Worm (Caenorhabditis elegans) whole organism, L4 larva: ENCODE data around the gene del-6.
A peak's percentile ranks its signal among the peaks of the same experiment; 100 is the strongest.

Experiments used
- D1046.2 ChIP-seq: fragments of 200-800 bp; sonication (Bioruptor generic); IDR thresholded peaks from 2 replicates; pipeline ENCODE4 v1.3.6; 2022; ENCODE audit warnings: missing genetic modification characterization, missing compliant biosample characterization
- F10B5.3 ChIP-seq: sonication (generic microtip); optimal IDR thresholded peaks from 2 replicates; lab custom pipeline; 2016; ENCODE audit warnings: mild to moderate bottlenecking, missing genetic modification characterization, missing compliant biosample characterization
- F26F4.8 ChIP-seq: fragments of 200-800 bp; sonication (Bioruptor generic); conservative IDR thresholded peaks from 2 replicates; pipeline ENCODE4 v1.3.6; 2022; ENCODE audit warnings: missing genetic modification characterization, missing compliant biosample characterization
- F37D6.2 ChIP-seq: sonication (generic microtip); optimal IDR thresholded peaks from 2 replicates; lab custom pipeline; 2016; ENCODE audit warnings: mild to moderate bottlenecking, missing genetic modification characterization, missing compliant biosample characterization
- R02D3.7 ChIP-seq: fragments of 150-350 bp; sonication (generic microtip); optimal IDR thresholded peaks from 3 replicates; lab custom pipeline; 2014; ENCODE audit warnings: missing biosample characterization, missing genetic modification characterization
- T26A8.4 ChIP-seq: fragments of 200-800 bp; sonication (Bioruptor generic); IDR thresholded peaks from 2 replicates; pipeline ENCODE4 v1.3.6; 2022; ENCODE audit warnings: missing genetic modification characterization, missing compliant biosample characterization
- Y105C5A.15 ChIP-seq: fragments of 200-800 bp; sonication (Bioruptor generic); IDR thresholded peaks from 2 replicates; pipeline ENCODE4 v1.3.6; 2022; ENCODE audit warnings: missing genetic modification characterization, missing compliant biosample characterization
- Y48G9A.11 ChIP-seq: fragments of 200-800 bp; sonication (Bioruptor generic); IDR thresholded peaks from 2 replicates; pipeline ENCODE4 v1.3.6; 2022; ENCODE audit warnings: missing genetic modification reagents, missing genetic modification characterization, missing compliant biosample characterization
- Y5F2A.4 ChIP-seq: fragments of 200-800 bp; sonication (Bioruptor generic); optimal IDR thresholded peaks from 2 replicates; lab custom pipeline; 2018; ENCODE audit warnings: mild to moderate bottlenecking, missing genetic modification characterization, missing compliant biosample characterization
- ZK337.2 ChIP-seq: fragments of 200-800 bp; sonication (Bioruptor generic); IDR thresholded peaks from 2 replicates; pipeline ENCODE4 v1.3.6; 2022; ENCODE audit warnings: missing genetic modification reagents, missing genetic modification characterization, missing compliant biosample characterization
- ZK546.5 ChIP-seq, 2 experiments: sonication (generic microtip); optimal IDR thresholded peaks; 2 replicates each; lab custom pipeline; 2017; ENCODE audit warnings: missing biosample characterization in 2 of 2, missing genetic modification characterization in 2 of 2
- arid-1 ChIP-seq: fragments of 200-800 bp; sonication (Bioruptor generic); conservative IDR thresholded peaks from 2 replicates; pipeline ENCODE4 v1.3.6; 2022; ENCODE audit warnings: missing genetic modification reagents, missing genetic modification characterization, missing compliant biosample characterization
- ceh-32 ChIP-seq: sonication (generic microtip); optimal IDR thresholded peaks from 2 replicates; lab custom pipeline; 2016; ENCODE audit warnings: mild to moderate bottlenecking, missing genetic modification characterization, missing compliant biosample characterization; ENCODE audit not compliant: poor library complexity
- ceh-44 ChIP-seq: fragments of 200-800 bp; sonication (Bioruptor generic); IDR thresholded peaks from 2 replicates; pipeline ENCODE4 v1.3.6; 2022; ENCODE audit warnings: missing genetic modification reagents, missing genetic modification characterization, missing compliant biosample characterization
- ceh-62 ChIP-seq: sonication (generic microtip); optimal IDR thresholded peaks from 2 replicates; lab custom pipeline; 2017; ENCODE audit warnings: missing biosample characterization, missing genetic modification characterization
- ces-1 ChIP-seq: fragments of 150-350 bp; sonication (generic microtip); optimal IDR thresholded peaks from 4 replicates; lab custom pipeline; 2014; ENCODE audit warnings: missing biosample characterization, missing genetic modification reagents, missing genetic modification characterization
- cey-2 ChIP-seq: sonication (generic microtip); optimal IDR thresholded peaks from 3 replicates; lab custom pipeline; 2017; ENCODE audit warnings: missing genetic modification characterization, mild to moderate bottlenecking, missing compliant biosample characterization, antibody characterized with exemption, borderline replicate concordance; ENCODE audit not compliant: insufficient read depth
- ctbp-1 ChIP-seq: fragments of 200-800 bp; sonication (Bioruptor generic); IDR thresholded peaks from 2 replicates; pipeline ENCODE4 v1.3.6; 2022; ENCODE audit warnings: missing genetic modification reagents, missing genetic modification characterization, missing compliant biosample characterization
- daf-12 ChIP-seq: fragments of 150-350 bp; optimal IDR thresholded peaks from 2 replicates; lab custom pipeline; 2014; ENCODE audit warnings: missing biosample characterization, missing genetic modification reagents, missing genetic modification characterization
- daf-16 ChIP-seq, 3 experiments: sonication (generic microtip); optimal IDR thresholded peaks; 2 replicates each; lab custom pipeline; 2016 to 2017; ENCODE audit warnings: missing genetic modification characterization in 3 of 3, missing genetic modification reagents in 3 of 3, mild to moderate bottlenecking in 2 of 3, missing compliant biosample characterization in 2 of 3, missing biosample characterization in 1 of 3, moderate library complexity in 1 of 3
- dmd-6 ChIP-seq: fragments of 200-800 bp; sonication (Bioruptor generic); IDR thresholded peaks from 2 replicates; pipeline ENCODE4 v1.3.6; 2022; ENCODE audit warnings: missing genetic modification reagents, missing genetic modification characterization, missing compliant biosample characterization
- dmd-9 ChIP-seq: fragments of 200-800 bp; sonication (Bioruptor generic); IDR thresholded peaks from 2 replicates; pipeline ENCODE4 v1.3.6; 2022; ENCODE audit warnings: missing genetic modification reagents, missing genetic modification characterization, missing compliant biosample characterization
- duxl-1 ChIP-seq: sonication (generic microtip); optimal IDR thresholded peaks from 2 replicates; lab custom pipeline; 2016; ENCODE audit warnings: mild to moderate bottlenecking, missing genetic modification characterization, moderate library complexity, missing compliant biosample characterization; ENCODE audit not compliant: poor library complexity
- dve-1 ChIP-seq: sonication (generic microtip); optimal IDR thresholded peaks from 2 replicates; lab custom pipeline; 2017; ENCODE audit warnings: antibody characterized with exemption, mild to moderate bottlenecking, missing genetic modification characterization, missing compliant biosample characterization; ENCODE audit not compliant: insufficient read depth
- egl-43 ChIP-seq: fragments of 200-800 bp; sonication (Bioruptor generic); IDR thresholded peaks from 2 replicates; pipeline ENCODE4 v1.3.6; 2022; ENCODE audit warnings: missing genetic modification reagents, missing genetic modification characterization, missing compliant biosample characterization
- gei-8 ChIP-seq: fragments of 200-800 bp; sonication (Bioruptor generic); optimal IDR thresholded peaks from 2 replicates; lab custom pipeline; 2018; ENCODE audit warnings: mild to moderate bottlenecking, missing genetic modification characterization, missing compliant biosample characterization
- hlh-11 ChIP-seq: fragments of 200-800 bp; sonication (Bioruptor generic); optimal IDR thresholded peaks from 2 replicates; lab custom pipeline; 2018; ENCODE audit warnings: mild to moderate bottlenecking, missing genetic modification characterization, missing compliant biosample characterization
- hlh-30 ChIP-seq: sonication (generic microtip); optimal IDR thresholded peaks from 2 replicates; lab custom pipeline; 2017; ENCODE audit warnings: antibody characterized with exemption, mild to moderate bottlenecking, missing genetic modification characterization, missing compliant biosample characterization; ENCODE audit not compliant: insufficient read depth
- hmg-1.1 ChIP-seq: fragments of 200-800 bp; sonication (Bioruptor generic); IDR thresholded peaks from 2 replicates; pipeline ENCODE4 v1.3.6; 2022; ENCODE audit warnings: missing genetic modification reagents, missing genetic modification characterization, missing compliant biosample characterization
- lin-13 ChIP-seq: fragments of 150-350 bp; optimal IDR thresholded peaks from 2 replicates; lab custom pipeline; 2014; ENCODE audit warnings: missing biosample characterization, missing genetic modification reagents, missing genetic modification characterization
- lin-29 ChIP-seq: fragments of 200-800 bp; sonication (Bioruptor generic); IDR thresholded peaks from 2 replicates; pipeline ENCODE4 v1.3.6; 2022; ENCODE audit warnings: missing genetic modification reagents, missing genetic modification characterization, missing compliant biosample characterization
- lin-38 ChIP-seq: fragments of 200-800 bp; sonication (Bioruptor generic); IDR thresholded peaks from 2 replicates; pipeline ENCODE4 v1.3.6; 2022; ENCODE audit warnings: missing genetic modification reagents, missing genetic modification characterization, missing compliant biosample characterization
- lin-39 ChIP-seq: fragments of 150-350 bp; optimal IDR thresholded peaks from 2 replicates; lab custom pipeline; 2014; ENCODE audit warnings: missing biosample characterization, missing genetic modification reagents, missing genetic modification characterization
- mdl-1 ChIP-seq, 2 experiments: fragments of 150-350 bp in 1 of 2; sonication (generic microtip) in 1 of 2; optimal IDR thresholded peaks; 2 replicates each; lab custom pipeline; 2014 to 2017; ENCODE audit warnings: missing biosample characterization in 2 of 2, missing genetic modification characterization in 2 of 2
- mes-2 ChIP-seq: sonication (generic microtip); optimal IDR thresholded peaks from 2 replicates; lab custom pipeline; 2016; ENCODE audit warnings: missing genotype, mild to moderate bottlenecking, missing genetic modification characterization, missing compliant biosample characterization; ENCODE audit not compliant: poor library complexity, severe bottlenecking
- mxl-2 ChIP-seq: fragments of 200-800 bp; sonication (Bioruptor generic); conservative IDR thresholded peaks from 2 replicates; pipeline ENCODE4 v1.3.6; 2022; ENCODE audit warnings: missing genetic modification reagents, missing genetic modification characterization, missing compliant biosample characterization
- nhr-28 ChIP-seq: fragments of 150-350 bp; optimal IDR thresholded peaks from 2 replicates; lab custom pipeline; 2014; ENCODE audit warnings: missing biosample characterization, missing genetic modification characterization
- rbr-2 ChIP-seq: sonication (generic microtip); optimal IDR thresholded peaks from 2 replicates; lab custom pipeline; 2016; ENCODE audit warnings: missing genotype, missing genetic modification characterization, missing compliant biosample characterization
- skn-1 ChIP-seq: fragments of 150-350 bp; optimal IDR thresholded peaks from 2 replicates; lab custom pipeline; 2014; ENCODE audit warnings: missing biosample characterization, missing genetic modification characterization
- spr-3 ChIP-seq: fragments of 200-800 bp; sonication (Bioruptor generic); optimal IDR thresholded peaks from 2 replicates; lab custom pipeline; 2018; ENCODE audit warnings: mild to moderate bottlenecking, missing genetic modification characterization, missing compliant biosample characterization
- tag-97 ChIP-seq: fragments of 200-800 bp; sonication (Bioruptor generic); IDR thresholded peaks from 2 replicates; pipeline ENCODE4 v1.3.6; 2022; ENCODE audit warnings: missing genetic modification characterization, missing compliant biosample characterization
- tra-1 ChIP-seq: fragments of 200-800 bp; sonication (Bioruptor generic); IDR thresholded peaks from 2 replicates; pipeline ENCODE4 v1.3.6; 2022; ENCODE audit warnings: missing genetic modification reagents, missing genetic modification characterization, missing compliant biosample characterization
- unc-130 ChIP-seq: sonication (generic microtip); optimal IDR thresholded peaks from 2 replicates; lab custom pipeline; 2016; ENCODE audit warnings: missing genetic modification reagents, missing genetic modification characterization, missing compliant biosample characterization
- unc-39 ChIP-seq: sonication (generic microtip); optimal IDR thresholded peaks from 2 replicates; lab custom pipeline; 2017; ENCODE audit warnings: missing biosample characterization, missing genetic modification characterization
- unc-62 ChIP-seq, 3 experiments: fragments of 150-350 bp in 1 of 3; sonication (generic microtip); optimal IDR thresholded peaks in 2 of 3; peaks in 1 of 3; 1 replicate in 1 of 3; 2 replicates in 2 of 3; lab custom pipeline; 2014 to 2017; ENCODE audit warnings: missing biosample characterization in 3 of 3, missing genetic modification characterization in 3 of 3, missing genetic modification reagents in 3 of 3, missing genotype in 1 of 3
- vab-7 ChIP-seq: fragments of 200-800 bp; sonication (Bioruptor generic); IDR thresholded peaks from 2 replicates; pipeline ENCODE4 v1.3.6; 2022; ENCODE audit warnings: missing genetic modification reagents, missing genetic modification characterization, missing compliant biosample characterization
- zip-2 ChIP-seq: fragments of 150-350 bp; optimal IDR thresholded peaks from 2 replicates; lab custom pipeline; 2014; ENCODE audit warnings: missing biosample characterization, missing genetic modification characterization

del-6 gene

ce11 chrV:10572614-10573013 is at the start of gene del-6:
TSS of gene del-6 (plus strand) at chrV:10572914.
- TF ChIP-seq lin-13 (GFP tag; lab: Kevin White, UChicago) (no peak), R02D3.7 (tag; lab: Kevin White, UChicago) (no peak), dmd-9 (GFP tag; lab: Robert Waterston, UW) (no peak), hlh-30 (tag; lab: Kevin White, UChicago) (no peak), ceh-44 (GFP tag; lab: Robert Waterston, UW) (no peak), ces-1 (GFP tag; lab: Kevin White, UChicago) (no peak), F37D6.2 (tag; lab: Kevin White, UChicago) (no peak), ctbp-1 (GFP tag; lab: Robert Waterston, UW) (no peak), gei-8 (GFP tag; lab: Kevin White, UChicago) (no peak), dmd-6 (GFP tag; lab: Robert Waterston, UW) (no peak), vab-7 (no peak), lin-29 (GFP tag; lab: Robert Waterston, UW) (no peak), mxl-2 (GFP tag; lab: Robert Waterston, UW) (no peak), rbr-2 (tag; lab: Kevin White, UChicago) (no peak)

ce11 chrV:10525902-10526301 is 46.8 kb upstream of the del-6 start, which contains the start of the genes C35A5.8 and hda-11:
TSS of gene C35A5.8 (minus strand) at chrV:10525908.
TSS of gene hda-11 (plus strand) at chrV:10526184.
- TF ChIP-seq mes-2 (tag; lab: Kevin White, UChicago): peak; percentile 98
- TF ChIP-seq R02D3.7 (tag; lab: Kevin White, UChicago): no peak
- TF ChIP-seq daf-12 (tag; lab: Kevin White, UChicago): no peak
- no peak for TF ChIP-seq egl-43 (GFP tag; lab: Robert Waterston, UW)
- no peak for TF ChIP-seq mdl-1 (tag; optimal IDR thresholded peaks at IDR 0.05; lab: Kevin White, UChicago)
- peak; percentile 89 for TF ChIP-seq ZK337.2 (GFP tag; lab: Robert Waterston, UW)
- no peak for TF ChIP-seq nhr-28 (tag; lab: Kevin White, UChicago)
- TF ChIP-seq unc-130 (GFP tag; lab: Kevin White, UChicago): peak; percentile 74
- no peak for TF ChIP-seq lin-39 (tag; lab: Kevin White, UChicago)
- no peak for TF ChIP-seq F26F4.8 (GFP tag; lab: Robert Waterston, UW)
- no peak for TF ChIP-seq Y5F2A.4
- TF ChIP-seq cey-2 (tag; lab: Kevin White, UChicago): no peak
- TF ChIP-seq hmg-1.1 (GFP tag; lab: Robert Waterston, UW): peak; percentile 44; the same call in 1 of the 2 replicates
- TF ChIP-seq spr-3 (GFP tag; lab: Kevin White, UChicago): no peak
- TF ChIP-seq skn-1 (tag; lab: Kevin White, UChicago): no peak
- no peak for TF ChIP-seq dve-1 (tag; lab: Kevin White, UChicago)
- TF ChIP-seq daf-16 (GFP tag; optimal IDR thresholded peaks at IDR 0.05; lab: Kevin White, UChicago): no peak
- TF ChIP-seq daf-16 (tag; optimal IDR thresholded peaks at IDR 0.05; lab: Kevin White, UChicago): no peak
- TF ChIP-seq T26A8.4 (GFP tag; lab: Robert Waterston, UW): no peak; the same call in 1 of the 2 replicates
- 0 out of 2 replicates have a peak, but pooled peaks have one; percentile 68 for TF ChIP-seq D1046.2 (GFP tag; lab: Robert Waterston, UW)
- TF ChIP-seq vab-7: no peak
- TF ChIP-seq tra-1: 0 out of 2 replicates have a peak, but pooled peaks have one; percentile 50
- no peak for TF ChIP-seq arid-1 (GFP tag; lab: Robert Waterston, UW)
- no peak for TF ChIP-seq Y105C5A.15 (GFP tag; lab: Robert Waterston, UW)
- no peak for TF ChIP-seq lin-29 (GFP tag; lab: Robert Waterston, UW)
- no peak for TF ChIP-seq ceh-32 (tag; lab: Kevin White, UChicago)
- TF ChIP-seq lin-38 (GFP tag; lab: Robert Waterston, UW): peak; percentile 63
- no peak for TF ChIP-seq ceh-62 (tag; lab: Kevin White, UChicago)
- TF ChIP-seq F10B5.3 (tag; lab: Kevin White, UChicago): no peak
- no peak for TF ChIP-seq ZK546.5 (tag; optimal IDR thresholded peaks at IDR 0.05; lab: Kevin White, UChicago)
- TF ChIP-seq hlh-11: no peak
- TF ChIP-seq tag-97 (GFP tag; lab: Robert Waterston, UW): 0 out of 2 replicates have a peak, but pooled peaks have one; percentile 31
- TF ChIP-seq unc-62 (GFP tag; optimal IDR thresholded peaks at IDR 0.05 in 1 of 2; lab: Kevin White, UChicago): peak in 1 of 2 experiments; percentile 92
- TF ChIP-seq unc-62 (tag; optimal IDR thresholded peaks at IDR 0.05; lab: Kevin White, UChicago): no peak
- no peak for TF ChIP-seq zip-2 (tag; lab: Kevin White, UChicago)
- peak; percentile 71 for TF ChIP-seq duxl-1
- no peak for TF ChIP-seq lin-13 (GFP tag; lab: Kevin White, UChicago)
- peak; percentile 48 for TF ChIP-seq Y48G9A.11
- no peak for TF ChIP-seq unc-39 (tag; lab: Kevin White, UChicago)
